Worm (Caenorhabditis elegans) whole organism, L3 larva: Measurements from ENCODE around the gene slc-17.8.

Experiments
- R02D3.7 ChIP-seq: fragments of 150-350 bp; optimal IDR thresholded peaks from 2 replicates; lab custom pipeline; 2014; ENCODE audit warnings: missing biosample characterization, missing genetic modification characterization
- ZK546.5 ChIP-seq: sonication (generic microtip); optimal IDR thresholded peaks from 2 replicates; lab custom pipeline; 2017; ENCODE audit warnings: missing biosample characterization, missing genetic modification characterization
- aly-2 ChIP-seq: fragments of 150-350 bp; optimal IDR thresholded peaks from 2 replicates; lab custom pipeline; 2014; ENCODE audit warnings: missing biosample characterization, missing genetic modification characterization
- ama-1 ChIP-seq: fragments of 150-350 bp; optimal IDR thresholded peaks from 2 replicates; lab custom pipeline; 2018
- elt-2 ChIP-seq: sonication (generic microtip); optimal IDR thresholded peaks from 2 replicates; lab custom pipeline; 2016; ENCODE audit warnings: missing genetic modification reagents, mild to moderate bottlenecking, missing genetic modification characterization, missing compliant biosample characterization
- nfya-1 ChIP-seq: sonication (generic microtip); optimal IDR thresholded peaks from 2 replicates; lab custom pipeline; 2017; ENCODE audit warnings: missing genetic modification characterization, mild to moderate bottlenecking, missing compliant biosample characterization, antibody characterized with exemption, moderate library complexity; ENCODE audit not compliant: insufficient read depth
- nhr-11 ChIP-seq: fragments of 150-350 bp; optimal IDR thresholded peaks from 2 replicates; lab custom pipeline; 2014; ENCODE audit warnings: missing biosample characterization, missing genetic modification characterization
- nhr-237 ChIP-seq: fragments of 150-350 bp; optimal IDR thresholded peaks from 2 replicates; lab custom pipeline; 2014; ENCODE audit warnings: missing biosample characterization, missing genetic modification characterization
- nhr-25 ChIP-seq: sonication (generic microtip); optimal IDR thresholded peaks from 2 replicates; lab custom pipeline; 2017; ENCODE audit warnings: missing biosample characterization, missing genetic modification characterization
- nhr-77 ChIP-seq: fragments of 150-350 bp; optimal IDR thresholded peaks from 2 replicates; lab custom pipeline; 2014; ENCODE audit warnings: missing biosample characterization, missing genetic modification characterization
- snpc-4 ChIP-seq: fragments of 150-350 bp; optimal IDR thresholded peaks from 2 replicates; lab custom pipeline; 2014; ENCODE audit warnings: missing biosample characterization, missing genetic modification characterization
- tbx-2 ChIP-seq: sonication (generic microtip); optimal IDR thresholded peaks from 2 replicates; lab custom pipeline; 2016; ENCODE audit warnings: mild to moderate bottlenecking, missing genetic modification characterization, missing compliant biosample characterization
- unc-39 ChIP-seq: sonication (generic microtip); optimal IDR thresholded peaks from 4 replicates; lab custom pipeline; 2017; ENCODE audit warnings: missing biosample characterization, missing genetic modification characterization
- ztf-4 ChIP-seq: fragments of 150-350 bp; optimal IDR thresholded peaks from 2 replicates; lab custom pipeline; 2014; ENCODE audit warnings: missing biosample characterization, missing genetic modification characterization

- TF ChIP-seq ama-1 (lab: Kevin White, UChicago) (no peak), nhr-11 (tag; lab: Kevin White, UChicago) (no peak), ztf-4 (tag; lab: Kevin White, UChicago) (no peak), nfya-1 (peak; percentile 24), aly-2 (tag; lab: Kevin White, UChicago) (no peak), nhr-237 (no peak), ZK546.5 (tag; lab: Kevin White, UChicago) (no peak), unc-39 (tag; lab: Kevin White, UChicago) (no peak), nhr-25 (tag; lab: Kevin White, UChicago) (no peak), tbx-2 (tag; lab: Kevin White, UChicago) (no peak), snpc-4 (tag; lab: Kevin White, UChicago) (no peak), R02D3.7 (tag; lab: Kevin White, UChicago) (no peak), nhr-77 (tag; lab: Kevin White, UChicago) (no peak), elt-2 (tag; lab: Kevin White, UChicago) (no peak)
These were observed 49.0 kb upstream of the slc-17.8 start, which contains the start of gene tag-196 for ce11 chrV:8594105-8594964.
